Worm (Caenorhabditis elegans) whole organism, L4 larva: ENCODE data around the gene Y43C5A.4.

Source experiments
- D1046.2 ChIP-seq: fragments of 200-800 bp; sonication (Bioruptor generic); IDR thresholded peaks from 2 replicates; pipeline ENCODE4 v1.3.6; 2022; ENCODE audit warnings: missing genetic modification characterization, missing compliant biosample characterization
- F26F4.8 ChIP-seq: fragments of 200-800 bp; sonication (Bioruptor generic); conservative IDR thresholded peaks from 2 replicates; pipeline ENCODE4 v1.3.6; 2022; ENCODE audit warnings: missing genetic modification characterization, missing compliant biosample characterization
- T20F7.1 ChIP-seq: fragments of 200-800 bp; sonication (Bioruptor generic); optimal IDR thresholded peaks from 2 replicates; lab custom pipeline; 2018; ENCODE audit warnings: mild to moderate bottlenecking, missing genetic modification characterization, missing compliant biosample characterization
- ZK337.2 ChIP-seq: fragments of 200-800 bp; sonication (Bioruptor generic); IDR thresholded peaks from 2 replicates; pipeline ENCODE4 v1.3.6; 2022; ENCODE audit warnings: missing genetic modification reagents, missing genetic modification characterization, missing compliant biosample characterization
- aha-1 ChIP-seq: fragments of 150-350 bp; peaks from one replicate; lab custom pipeline; 2014; ENCODE audit warnings: missing biosample characterization, missing genetic modification characterization
- ces-1 ChIP-seq: fragments of 150-350 bp; sonication (generic microtip); optimal IDR thresholded peaks from 4 replicates; lab custom pipeline; 2014; ENCODE audit warnings: missing biosample characterization, missing genetic modification reagents, missing genetic modification characterization
- ctbp-1 ChIP-seq: fragments of 200-800 bp; sonication (Bioruptor generic); IDR thresholded peaks from 2 replicates; pipeline ENCODE4 v1.3.6; 2022; ENCODE audit warnings: missing genetic modification reagents, missing genetic modification characterization, missing compliant biosample characterization
- dmd-6 ChIP-seq: fragments of 200-800 bp; sonication (Bioruptor generic); IDR thresholded peaks from 2 replicates; pipeline ENCODE4 v1.3.6; 2022; ENCODE audit warnings: missing genetic modification reagents, missing genetic modification characterization, missing compliant biosample characterization
- egl-27 ChIP-seq: sonication (generic microtip); optimal IDR thresholded peaks from 3 replicates; lab custom pipeline; 2017; ENCODE audit warnings: missing biosample characterization, missing genetic modification reagents, missing genetic modification characterization
- egl-43 ChIP-seq: fragments of 200-800 bp; sonication (Bioruptor generic); IDR thresholded peaks from 2 replicates; pipeline ENCODE4 v1.3.6; 2022; ENCODE audit warnings: missing genetic modification reagents, missing genetic modification characterization, missing compliant biosample characterization
- fos-1 ChIP-seq: fragments of 150-350 bp; optimal IDR thresholded peaks from 2 replicates; lab custom pipeline; 2014; ENCODE audit warnings: missing biosample characterization, missing genetic modification characterization
- hlh-30 ChIP-seq: sonication (generic microtip); optimal IDR thresholded peaks from 2 replicates; lab custom pipeline; 2017; ENCODE audit warnings: antibody characterized with exemption, mild to moderate bottlenecking, missing genetic modification characterization, missing compliant biosample characterization; ENCODE audit not compliant: insufficient read depth
- jun-1 ChIP-seq: fragments of 150-350 bp; optimal IDR thresholded peaks from 2 replicates; lab custom pipeline; 2014; ENCODE audit warnings: missing biosample characterization, missing genetic modification reagents, missing genetic modification characterization
- lim-7 ChIP-seq: fragments of 200-800 bp; sonication (Bioruptor generic); IDR thresholded peaks from 2 replicates; pipeline ENCODE4 v1.3.6; 2022; ENCODE audit warnings: missing genetic modification characterization, missing compliant biosample characterization
- lin-13 ChIP-seq: fragments of 150-350 bp; optimal IDR thresholded peaks from 2 replicates; lab custom pipeline; 2014; ENCODE audit warnings: missing biosample characterization, missing genetic modification reagents, missing genetic modification characterization
- lin-15B ChIP-seq: fragments of 150-350 bp; sonication (generic microtip); optimal IDR thresholded peaks from 3 replicates; lab custom pipeline; 2014; ENCODE audit warnings: missing biosample characterization, missing genetic modification characterization
- lsy-2 ChIP-seq, 2 experiments: fragments of 150-350 bp in 1 of 2; sonication (generic microtip) in 1 of 2; optimal IDR thresholded peaks; 2 replicates each; lab custom pipeline; 2014 to 2017; ENCODE audit warnings: missing biosample characterization in 2 of 2, missing genetic modification characterization in 2 of 2
- madf-5 ChIP-seq, 2 experiments: fragments of 200-800 bp; sonication (Bioruptor generic); IDR thresholded peaks; 2 replicates each; pipeline ENCODE4 v1.3.6; 2022; ENCODE audit warnings: missing compliant biosample characterization in 2 of 2, missing genetic modification characterization in 2 of 2
- mdl-1 ChIP-seq, 2 experiments: fragments of 150-350 bp in 1 of 2; sonication (generic microtip) in 1 of 2; optimal IDR thresholded peaks; 2 replicates each; lab custom pipeline; 2014 to 2017; ENCODE audit warnings: missing biosample characterization in 2 of 2, missing genetic modification characterization in 2 of 2
- mep-1 ChIP-seq: fragments of 150-350 bp; sonication (generic microtip); optimal IDR thresholded peaks from 3 replicates; lab custom pipeline; 2014; ENCODE audit warnings: missing biosample characterization, missing genetic modification characterization
- nhr-111 ChIP-seq: fragments of 200-800 bp; sonication (Bioruptor generic); optimal IDR thresholded peaks from 2 replicates; lab custom pipeline; 2018; ENCODE audit warnings: mild to moderate bottlenecking, missing genetic modification characterization, missing compliant biosample characterization
- nhr-25 ChIP-seq: sonication (generic microtip); optimal IDR thresholded peaks from 2 replicates; lab custom pipeline; 2017; ENCODE audit warnings: missing genetic modification characterization, mild to moderate bottlenecking, missing compliant biosample characterization, antibody characterized with exemption, moderate library complexity, borderline replicate concordance; ENCODE audit not compliant: insufficient read depth
- nhr-28 ChIP-seq: fragments of 150-350 bp; optimal IDR thresholded peaks from 2 replicates; lab custom pipeline; 2014; ENCODE audit warnings: missing biosample characterization, missing genetic modification characterization
- nhr-41 ChIP-seq: fragments of 200-800 bp; sonication (Bioruptor generic); IDR thresholded peaks from 2 replicates; pipeline ENCODE4 v1.3.6; 2022; ENCODE audit warnings: missing genetic modification reagents, missing genetic modification characterization, missing compliant biosample characterization
- nhr-42 ChIP-seq: fragments of 200-800 bp; sonication (Bioruptor generic); IDR thresholded peaks from 2 replicates; pipeline ENCODE4 v1.3.6; 2022; ENCODE audit warnings: missing genetic modification characterization, missing compliant biosample characterization
- nhr-76 ChIP-seq: fragments of 150-350 bp; optimal IDR thresholded peaks from 2 replicates; lab custom pipeline; 2014; ENCODE audit warnings: missing biosample characterization, missing genetic modification characterization
- nhr-77 ChIP-seq: fragments of 150-350 bp; optimal IDR thresholded peaks from 2 replicates; lab custom pipeline; 2014; ENCODE audit warnings: missing biosample characterization, missing genetic modification characterization
- php-3 ChIP-seq: fragments of 200-800 bp; sonication (Bioruptor generic); IDR thresholded peaks from 2 replicates; pipeline ENCODE4 v1.3.6; 2022; ENCODE audit warnings: missing genetic modification reagents, missing genetic modification characterization, missing compliant biosample characterization
- pqm-1 ChIP-seq: sonication (generic microtip); optimal IDR thresholded peaks from 2 replicates; lab custom pipeline; 2017; ENCODE audit warnings: missing biosample characterization, missing genetic modification characterization
- set-16 ChIP-seq: fragments of 200-800 bp; sonication (Bioruptor generic); IDR thresholded peaks from 2 replicates; pipeline ENCODE4 v1.3.6; 2022; ENCODE audit warnings: missing genetic modification reagents, missing genetic modification characterization, missing compliant biosample characterization
- snpc-1.2 ChIP-seq: fragments of 200-800 bp; sonication (Bioruptor generic); IDR thresholded peaks from 2 replicates; pipeline ENCODE4 v1.3.6; 2022; ENCODE audit warnings: missing genetic modification reagents, missing genetic modification characterization, missing compliant biosample characterization
- tra-1 ChIP-seq: fragments of 200-800 bp; sonication (Bioruptor generic); IDR thresholded peaks from 2 replicates; pipeline ENCODE4 v1.3.6; 2022; ENCODE audit warnings: missing genetic modification reagents, missing genetic modification characterization, missing compliant biosample characterization
- unc-62 ChIP-seq, 3 experiments: fragments of 150-350 bp in 1 of 3; sonication (generic microtip); optimal IDR thresholded peaks in 2 of 3; peaks in 1 of 3; 1 replicate in 1 of 3; 2 replicates in 2 of 3; lab custom pipeline; 2014 to 2017; ENCODE audit warnings: missing biosample characterization in 3 of 3, missing genetic modification characterization in 3 of 3, missing genetic modification reagents in 3 of 3, missing genotype in 1 of 3

The Y43C5A.4 gene

ce11 chrIV:10262882-10263281 is 14.9 kb upstream of the Y43C5A.4 start:
- 0 out of 2 replicates have a peak, but pooled peaks have one; percentile 17 for TF ChIP-seq ZK337.2 (GFP tag; lab: Robert Waterston, UW)
- TF ChIP-seq madf-5 (GFP tag; IDR thresholded peaks at IDR 0.05; lab: Robert Waterston, UW) = peak in 1 of 2 experiments; percentile 85; a peak in 2 of 4 replicates
- peak; percentile 66; the same call in 1 of the 2 replicates for TF ChIP-seq lim-7 (GFP tag; lab: Robert Waterston, UW)
- TF ChIP-seq F26F4.8 (GFP tag; lab: Robert Waterston, UW) = 0 out of 2 replicates have a peak, but pooled peaks have one; percentile 54
- TF ChIP-seq D1046.2 = 0 out of 2 replicates have a peak, but pooled peaks have one; percentile 30
- TF ChIP-seq nhr-42 (GFP tag; lab: Robert Waterston, UW) = 0 out of 2 replicates have a peak, but pooled peaks have one; percentile 9
- peak; percentile 59; the same call in 1 of the 2 replicates for TF ChIP-seq snpc-1.2
- TF ChIP-seq set-16 (GFP tag; lab: Robert Waterston, UW) = peak; percentile 75

ce11 chrIV:10269137-10269933 is 8.5 kb upstream of the Y43C5A.4 start, which contains the start of the genes nspd-7 and Y43C5A.2:
Gene nspd-7 (minus strand): TSS chrIV:10269187.
Gene Y43C5A.2 (plus strand): TSS chrIV:10269883.
- TF ChIP-seq lin-13 (no peak), pqm-1 (tag; lab: Kevin White, UChicago) (peak; percentile 6), ctbp-1 (GFP tag; lab: Robert Waterston, UW) (no peak), php-3 (0 out of 2 replicates have a peak, but pooled peaks have one; percentile 13), nhr-28 (tag; lab: Kevin White, UChicago) (peak; percentile 58), nhr-111 (GFP tag; lab: Kevin White, UChicago) (no peak), dmd-6 (GFP tag; lab: Robert Waterston, UW) (peak; percentile 8; the same call in 1 of the 2 replicates), unc-62 (GFP tag; optimal IDR thresholded peaks at IDR 0.05 in 1 of 2; lab: Kevin White, UChicago) (peak in 1 of 2 experiments; percentile 51), unc-62 (tag; optimal IDR thresholded peaks at IDR 0.05; lab: Kevin White, UChicago) (no peak)

DNA sequence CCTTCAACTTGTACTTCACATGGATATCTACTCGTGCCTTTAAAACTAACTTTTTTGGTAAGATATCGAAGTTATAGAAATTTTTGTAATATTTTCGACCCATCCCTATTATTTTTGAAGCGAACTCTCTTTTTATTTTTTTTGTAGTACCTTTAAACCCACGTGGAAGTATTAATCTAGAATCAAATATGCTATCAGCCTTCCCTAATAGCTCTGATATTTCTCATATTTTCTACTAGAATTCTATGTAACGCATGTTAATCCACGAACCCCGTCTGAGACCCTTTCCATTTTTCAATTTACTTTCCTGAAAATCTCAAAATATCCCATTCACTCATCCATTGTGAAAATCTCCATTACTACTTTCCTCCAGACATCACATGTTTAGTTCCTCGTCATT is 4.5 kb upstream of the Y43C5A.4 start:
- TF ChIP-seq aha-1 (tag; lab: Kevin White, UChicago) (peak; percentile 95), dmd-6 (GFP tag; lab: Robert Waterston, UW) (no peak), unc-62 (GFP tag; optimal IDR thresholded peaks at IDR 0.05 in 1 of 2; lab: Kevin White, UChicago) (peak in 1 of 2 experiments; percentile 71), unc-62 (tag; optimal IDR thresholded peaks at IDR 0.05; lab: Kevin White, UChicago) (no peak)

DNA sequence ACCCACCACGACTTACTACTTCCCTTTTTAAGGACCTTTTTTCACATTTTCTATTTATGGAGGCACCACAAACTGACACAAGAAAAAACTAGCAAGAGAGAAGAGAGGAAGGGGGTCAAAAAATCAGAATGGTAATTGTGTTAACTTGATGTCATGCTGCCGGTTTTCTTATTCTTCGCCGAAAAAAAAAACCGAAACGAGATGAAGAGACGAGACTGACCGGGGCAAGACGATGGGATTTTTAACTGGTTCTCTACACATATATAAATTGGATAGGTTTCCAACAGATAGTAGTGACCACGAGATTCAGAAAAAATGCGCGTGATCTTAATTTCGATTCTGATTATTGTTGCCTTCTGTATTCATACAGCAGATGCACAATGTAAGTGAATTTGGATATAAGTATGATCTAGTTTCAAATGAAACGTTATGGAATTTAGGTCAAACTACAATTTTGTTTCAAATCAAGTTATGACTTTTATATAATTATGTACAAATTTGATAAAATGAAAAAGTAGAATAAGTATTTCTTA is 4.0 kb upstream of the Y43C5A.4 start, which contains the start of gene Y43C5A.3:
Gene Y43C5A.3 (plus strand): TSS at position 256 of the 533 bp plus-strand sequence.
- TF ChIP-seq T20F7.1 (GFP tag; lab: Kevin White, UChicago) (no peak), mdl-1 (tag; optimal IDR thresholded peaks at IDR 0.05; lab: Kevin White, UChicago) (peak in 1 of 2 experiments; percentile 20), nhr-28 (tag; lab: Kevin White, UChicago) (peak; percentile 43)

ce11 chrIV:10275050-10275449 is 2.8 kb upstream of the Y43C5A.4 start:
- TF ChIP-seq nhr-77 = no peak
- TF ChIP-seq aha-1 (tag; lab: Kevin White, UChicago) = peak; percentile 95
- TF ChIP-seq lsy-2 (tag; optimal IDR thresholded peaks at IDR 0.05; lab: Kevin White, UChicago) = no peak
- no peak for TF ChIP-seq nhr-25
- TF ChIP-seq egl-43 = no peak

DNA sequence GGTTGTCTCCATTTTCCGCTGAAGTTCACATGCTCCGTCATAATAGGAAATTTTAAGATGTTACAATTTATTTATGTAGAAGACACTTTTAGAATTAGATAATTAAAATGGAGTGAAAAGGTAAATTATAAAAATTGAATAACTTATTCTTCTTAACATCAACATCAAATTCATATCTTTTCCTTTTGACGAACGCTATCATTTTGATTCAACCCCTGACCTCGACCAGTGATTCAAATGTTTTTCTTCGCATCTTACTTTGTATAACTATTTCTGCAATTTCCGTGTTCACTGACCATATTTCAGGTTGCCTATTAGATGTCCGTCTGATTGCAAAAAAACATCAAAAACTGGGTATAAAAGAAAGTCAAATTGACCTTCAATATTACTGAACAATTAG is 856 bp upstream of the Y43C5A.4 start, which contains the start of gene Y43C5A.7:
Gene Y43C5A.7 (plus strand): TSS at position 301 of the 400 bp plus-strand sequence.
- TF ChIP-seq unc-62 (GFP tag; optimal IDR thresholded peaks at IDR 0.05 in 1 of 2; lab: Kevin White, UChicago) (no peak), unc-62 (tag; optimal IDR thresholded peaks at IDR 0.05; lab: Kevin White, UChicago) (no peak), nhr-76 (tag; lab: Kevin White, UChicago) (no peak), ces-1 (GFP tag; lab: Kevin White, UChicago) (no peak), lim-7 (GFP tag; lab: Robert Waterston, UW) (no peak), jun-1 (tag; lab: Kevin White, UChicago) (no peak), nhr-41 (GFP tag; lab: Robert Waterston, UW) (no peak), fos-1 (no peak), hlh-30 (tag; lab: Kevin White, UChicago) (no peak), egl-27 (tag; lab: Kevin White, UChicago) (no peak), tra-1 (no peak), php-3 (no peak), mep-1 (tag; lab: Kevin White, UChicago) (no peak), lin-15B (tag; lab: Kevin White, UChicago) (no peak)
- TF ChIP-seq, all 104 proteins: peak for 0
